Worm (Caenorhabditis elegans): ENCODE data around the gene snap-1.

- no peak for TF ChIP-seq him-1 (tag; optimal IDR thresholded peaks at IDR 0.05)
- no peak for TF ChIP-seq dao-5 (tag; optimal IDR thresholded peaks at IDR 0.05)
Measured at ce11 chrV:8108670-8109069, 21.7 kb upstream of the snap-1 start, which contains the start of gene myo-5.
